Worm (Caenorhabditis elegans) whole organism, L1 larva: ENCODE results near the gene ZC15.10.
A peak's percentile ranks its signal among the peaks of the same experiment; 100 is the strongest.

Experiments used
- C16A3.4 ChIP-seq: fragments of 150-350 bp; optimal IDR thresholded peaks from 2 replicates; lab custom pipeline; 2014; ENCODE audit warnings: missing biosample characterization, missing genetic modification characterization
- blmp-1 ChIP-seq: fragments of 150-350 bp; optimal IDR thresholded peaks from 2 replicates; lab custom pipeline; 2014; ENCODE audit warnings: missing biosample characterization, missing genetic modification characterization
- ceh-8 ChIP-seq: fragments of 200-800 bp; sonication (Bioruptor generic); optimal IDR thresholded peaks from 2 replicates; lab custom pipeline; 2018; ENCODE audit warnings: mild to moderate bottlenecking, missing genetic modification characterization, moderate library complexity, missing compliant biosample characterization
- ceh-82 ChIP-seq, 3 experiments: fragments of 150-350 bp in 1 of 3; sonication (generic microtip) in 2 of 3; optimal IDR thresholded peaks; 2 replicates each; lab custom pipeline; 2014 to 2017; ENCODE audit warnings: missing biosample characterization in 3 of 3, missing genetic modification characterization in 3 of 3
- elt-2 ChIP-seq: sonication (generic microtip); optimal IDR thresholded peaks from 2 replicates; lab custom pipeline; 2016; ENCODE audit warnings: missing genetic modification characterization, mild to moderate bottlenecking, inconsistent platforms, missing compliant biosample characterization, missing genetic modification reagents
- fkh-4 ChIP-seq: sonication (generic microtip); optimal IDR thresholded peaks from 2 replicates; lab custom pipeline; 2016; ENCODE audit warnings: missing compliant biosample characterization, missing genetic modification characterization, borderline replicate concordance
- fos-1 ChIP-seq: fragments of 150-350 bp; optimal IDR thresholded peaks from 2 replicates; lab custom pipeline; 2014; ENCODE audit warnings: missing biosample characterization, missing genetic modification characterization
- hlh-17 ChIP-seq: fragments of 200-800 bp; sonication (Bioruptor generic); optimal IDR thresholded peaks from 2 replicates; lab custom pipeline; 2018; ENCODE audit warnings: missing genetic modification characterization, mild to moderate bottlenecking, missing compliant biosample characterization, moderate library complexity, borderline replicate concordance
- hlh-4 ChIP-seq: sonication (generic microtip); optimal IDR thresholded peaks from 2 replicates; lab custom pipeline; 2016; ENCODE audit warnings: mild to moderate bottlenecking, missing genetic modification characterization, missing compliant biosample characterization
- hpl-2 ChIP-seq: fragments of 150-350 bp; optimal IDR thresholded peaks from 2 replicates; lab custom pipeline; 2014; ENCODE audit warnings: missing biosample characterization, missing genetic modification reagents, missing genetic modification characterization
- lin-13 ChIP-seq: fragments of 150-350 bp; optimal IDR thresholded peaks from 2 replicates; lab custom pipeline; 2014; ENCODE audit warnings: missing biosample characterization, missing genetic modification reagents, missing genetic modification characterization
- lin-35 ChIP-seq, 2 experiments: fragments of 150-350 bp; optimal IDR thresholded peaks; 2 replicates each; lab custom pipeline; 2014; ENCODE audit warnings: missing biosample characterization in 2 of 2, missing genetic modification characterization in 2 of 2, missing genetic modification reagents in 2 of 2
- lir-3 ChIP-seq: sonication (generic microtip); optimal IDR thresholded peaks from 2 replicates; lab custom pipeline; 2016; ENCODE audit warnings: mild to moderate bottlenecking, missing genetic modification characterization, moderate library complexity, missing compliant biosample characterization; ENCODE audit not compliant: poor library complexity
- lsy-2 ChIP-seq, 2 experiments: fragments of 150-350 bp; optimal IDR thresholded peaks; 2 replicates each; lab custom pipeline; 2014; ENCODE audit warnings: missing biosample characterization in 2 of 2, missing genetic modification characterization in 2 of 2
- nhr-19 ChIP-seq: fragments of 200-800 bp; sonication (Bioruptor generic); conservative IDR thresholded peaks from 2 replicates; pipeline ENCODE4 v1.3.6; 2022; ENCODE audit warnings: missing genetic modification characterization, missing compliant biosample characterization
- nhr-71 ChIP-seq: sonication (generic microtip); optimal IDR thresholded peaks from 2 replicates; lab custom pipeline; 2016; ENCODE audit warnings: mild to moderate bottlenecking, missing genetic modification characterization, moderate library complexity, missing compliant biosample characterization
- nhr-85 ChIP-seq: sonication (generic microtip); peaks from one replicate; lab custom pipeline; 2016; ENCODE audit warnings: missing genetic modification characterization, inconsistent platforms, missing compliant biosample characterization
- nhr-90 ChIP-seq: sonication (generic microtip); optimal IDR thresholded peaks from 2 replicates; lab custom pipeline; 2016; ENCODE audit warnings: mild to moderate bottlenecking, missing genetic modification characterization, missing compliant biosample characterization; ENCODE audit not compliant: poor library complexity
- pag-3 ChIP-seq: sonication (generic microtip); optimal IDR thresholded peaks from 2 replicates; lab custom pipeline; 2017; ENCODE audit warnings: missing genetic modification characterization, mild to moderate bottlenecking, missing compliant biosample characterization, antibody characterized with exemption, borderline replicate concordance; ENCODE audit not compliant: insufficient read depth
- rnt-1 ChIP-seq: sonication (generic microtip); optimal IDR thresholded peaks from 2 replicates; lab custom pipeline; 2016; ENCODE audit warnings: mild to moderate bottlenecking, missing genetic modification characterization, moderate library complexity, missing compliant biosample characterization
- snpc-4 ChIP-seq: fragments of 150-350 bp; optimal IDR thresholded peaks from 2 replicates; lab custom pipeline; 2014; ENCODE audit warnings: missing biosample characterization, missing genetic modification characterization
- unc-62 ChIP-seq: fragments of 150-350 bp; optimal IDR thresholded peaks from 2 replicates; lab custom pipeline; 2014; ENCODE audit warnings: missing biosample characterization, missing genetic modification reagents, missing genetic modification characterization
- xbp-1 ChIP-seq: sonication (generic microtip); optimal IDR thresholded peaks from 2 replicates; lab custom pipeline; 2016; ENCODE audit warnings: missing genetic modification characterization, missing compliant biosample characterization
- zip-4 ChIP-seq: fragments of 200-800 bp; sonication (Bioruptor generic); optimal IDR thresholded peaks from 2 replicates; lab custom pipeline; 2018; ENCODE audit warnings: mild to moderate bottlenecking, missing genetic modification characterization, moderate library complexity, missing compliant biosample characterization
- ztf-4 ChIP-seq: fragments of 150-350 bp; optimal IDR thresholded peaks from 2 replicates; lab custom pipeline; 2014; ENCODE audit warnings: missing biosample characterization, missing genetic modification characterization

ZC15.10 gene

ce11 chrV:20347625-20348024 is 37.1 kb downstream of the ZC15.10 start:
- TF ChIP-seq xbp-1 = no peak
- no peak for TF ChIP-seq rnt-1
- no peak for TF ChIP-seq unc-62
- TF ChIP-seq ztf-4 (tag; lab: Kevin White, UChicago) = no peak
- no peak for TF ChIP-seq lsy-2 (tag; optimal IDR thresholded peaks at IDR 0.05; lab: Kevin White, UChicago)
- TF ChIP-seq hpl-2 = no peak
- no peak for TF ChIP-seq blmp-1 (tag; lab: Kevin White, UChicago)
- no peak for TF ChIP-seq elt-2
- TF ChIP-seq lir-3 (tag; lab: Kevin White, UChicago) = no peak
- TF ChIP-seq lin-35 (GFP tag; optimal IDR thresholded peaks at IDR 0.05; lab: Kevin White, UChicago) = no peak
- no peak for TF ChIP-seq hlh-17 (GFP tag; lab: Kevin White, UChicago)
- no peak for TF ChIP-seq nhr-71 (tag; lab: Kevin White, UChicago)
- TF ChIP-seq nhr-90 (tag; lab: Kevin White, UChicago) = no peak
- no peak for TF ChIP-seq fkh-4 (tag; lab: Kevin White, UChicago)
- TF ChIP-seq C16A3.4 (tag; lab: Kevin White, UChicago) = no peak
- no peak for TF ChIP-seq zip-4 (GFP tag; lab: Kevin White, UChicago)

ce11 chrV:20350382-20350781 is 39.8 kb downstream of the ZC15.10 start:
- TF ChIP-seq nhr-85 (tag; lab: Kevin White, UChicago) (peak; percentile 2), fos-1 (tag; lab: Kevin White, UChicago) (no peak)
- TF ChIP-seq, all 84 proteins: peak for 1

ce11 chrV:20351195-20351594 is 40.7 kb downstream of the ZC15.10 start, which contains the start of gene K02E2.1:
K02E2.1 (plus strand) TSS chrV:20351495.
- TF ChIP-seq hlh-4 (tag; lab: Kevin White, UChicago) (peak; percentile 52), pag-3 (no peak)

ce11 chrV:20356472-20356871 is 45.9 kb downstream of the ZC15.10 start, which contains the start of gene grd-11:
grd-11 (plus strand) TSS chrV:20356772.
- TF ChIP-seq nhr-90 (tag; lab: Kevin White, UChicago) (no peak), nhr-85 (tag; lab: Kevin White, UChicago) (no peak), lin-13 (no peak), lir-3 (tag; lab: Kevin White, UChicago) (no peak), nhr-19 (GFP tag; lab: Robert Waterston, UW) (no peak), snpc-4 (no peak), ceh-8 (GFP tag; lab: Kevin White, UChicago) (no peak), ceh-82 (tag; optimal IDR thresholded peaks at IDR 0.05; lab: Kevin White, UChicago) (no peak)
- TF ChIP-seq, all 84 proteins: peak for 0
